Worm (Caenorhabditis elegans): ENCODE results near the gene pha-2.

Gene pha-2

ce11 chrX:587798-588197 is 49.0 kb downstream of the pha-2 start, which contains the start of gene mrp-1:
Gene mrp-1, minus strand, starts transcription at chrX:587898.
- TF ChIP-seq ama-1 (optimal IDR thresholded peaks at IDR 0.05) (no peak), ceh-13 (GFP tag; optimal IDR thresholded peaks at IDR 0.05) (no peak), B0310.2 (tag; optimal IDR thresholded peaks at IDR 0.05) (no peak), ceh-36 (tag; optimal IDR thresholded peaks at IDR 0.05) (no peak), pes-1 (GFP tag; IDR thresholded peaks at IDR 0.05) (no peak), tbx-11 (GFP tag; IDR thresholded peaks at IDR 0.05) (no peak), tbx-37 (GFP tag; conservative IDR thresholded peaks at IDR 0.05) (no peak), hmg-4 (GFP tag; optimal IDR thresholded peaks at IDR 0.05) (no peak), aly-1 (tag; optimal IDR thresholded peaks at IDR 0.05) (no peak), tra-4 (tag; optimal IDR thresholded peaks at IDR 0.05) (no peak), ets-7 (tag; optimal IDR thresholded peaks at IDR 0.05) (no peak), flt-1 (GFP tag; IDR thresholded peaks at IDR 0.05) (no peak), scrt-1 (GFP tag; IDR thresholded peaks at IDR 0.05) (no peak), F13C5.2 (tag; optimal IDR thresholded peaks at IDR 0.05) (no peak), hnd-1 (tag; optimal IDR thresholded peaks at IDR 0.05) (no peak), sea-1 (GFP tag; conservative IDR thresholded peaks at IDR 0.05) (no peak), hmbx-1 (tag; optimal IDR thresholded peaks at IDR 0.05) (no peak)

- TF ChIP-seq scrt-1 (GFP tag; IDR thresholded peaks at IDR 0.05), result no peak
- TF ChIP-seq tbx-37 (GFP tag; conservative IDR thresholded peaks at IDR 0.05), result no peak
- TF ChIP-seq tra-4 (tag; optimal IDR thresholded peaks at IDR 0.05), result no peak
- no peak for TF ChIP-seq aly-1 (tag; optimal IDR thresholded peaks at IDR 0.05)
- TF ChIP-seq ets-7 (tag; optimal IDR thresholded peaks at IDR 0.05), result no peak
- no peak for TF ChIP-seq ceh-13 (GFP tag; optimal IDR thresholded peaks at IDR 0.05)
- TF ChIP-seq ceh-36 (tag; optimal IDR thresholded peaks at IDR 0.05), result no peak
- no peak for TF ChIP-seq hnd-1 (tag; optimal IDR thresholded peaks at IDR 0.05)
- TF ChIP-seq B0310.2 (tag; optimal IDR thresholded peaks at IDR 0.05), result no peak
- TF ChIP-seq F13C5.2 (tag; optimal IDR thresholded peaks at IDR 0.05), result no peak
- TF ChIP-seq sea-1 (GFP tag; conservative IDR thresholded peaks at IDR 0.05), result no peak
- TF ChIP-seq tbx-11 (GFP tag; IDR thresholded peaks at IDR 0.05), result no peak
- no peak for TF ChIP-seq flt-1 (GFP tag; IDR thresholded peaks at IDR 0.05)
- TF ChIP-seq hmg-4 (GFP tag; optimal IDR thresholded peaks at IDR 0.05), result no peak
- TF ChIP-seq ama-1 (optimal IDR thresholded peaks at IDR 0.05), result no peak
- no peak for TF ChIP-seq pes-1 (GFP tag; IDR thresholded peaks at IDR 0.05)
- TF ChIP-seq hmbx-1 (tag; optimal IDR thresholded peaks at IDR 0.05), result no peak
These were observed 51.1 kb downstream of the pha-2 start for ce11 chrX:585598-586217.
